Worm (Caenorhabditis elegans) whole organism, L2 larva: Measurements from ENCODE around the gene F44D12.16.

Experiments
- ceh-82 ChIP-seq: fragments of 150-350 bp; optimal IDR thresholded peaks from 2 replicates; lab custom pipeline; 2014; ENCODE audit warnings: missing biosample characterization, missing genetic modification characterization
- unc-39 ChIP-seq: fragments of 150-350 bp; optimal IDR thresholded peaks from 2 replicates; lab custom pipeline; 2014; ENCODE audit warnings: missing biosample characterization, missing genetic modification characterization

DNA sequence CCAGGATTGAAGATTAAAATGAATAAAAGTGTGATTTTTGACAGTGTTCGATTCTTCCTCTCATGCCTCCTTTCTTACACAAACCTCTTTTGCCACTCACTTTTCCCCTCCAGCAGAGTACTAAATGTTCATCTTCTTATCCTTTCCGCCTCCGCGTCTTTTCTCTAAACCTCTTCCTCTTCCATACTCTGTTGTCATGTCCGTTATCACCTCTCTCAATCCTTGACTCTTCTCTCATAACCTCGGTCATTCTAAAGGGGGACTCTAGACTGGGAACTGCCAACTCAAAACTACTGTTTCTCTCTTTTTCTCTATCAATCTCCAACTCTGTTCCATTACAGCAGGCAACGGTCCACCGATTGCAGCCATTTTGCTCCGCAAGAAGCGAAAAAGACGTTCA, 19.4 kb downstream of the F44D12.16 start:
- no peak for TF ChIP-seq unc-39 (tag; lab: Kevin White, UChicago)
- TF ChIP-seq ceh-82 (tag; lab: Kevin White, UChicago), result no peak
